Worm (Caenorhabditis elegans) whole organism, young adult: ENCODE data around the gene ZK856.5.

Experiments
- F49E8.2 ChIP-seq: sonication (generic microtip); optimal IDR thresholded peaks from 3 replicates; lab custom pipeline; 2017; ENCODE audit warnings: missing genetic modification characterization, mild to moderate bottlenecking, missing compliant biosample characterization, antibody characterized with exemption, moderate library complexity; ENCODE audit not compliant: insufficient read depth
- athp-1 ChIP-seq: sonication (generic microtip); optimal IDR thresholded peaks from 2 replicates; lab custom pipeline; 2017; ENCODE audit warnings: mild to moderate bottlenecking, missing genetic modification characterization, missing compliant biosample characterization
- bed-1 ChIP-seq: fragments of 200-800 bp; sonication (Bioruptor generic); IDR thresholded peaks from 2 replicates; pipeline ENCODE4 v1.3.6; 2022; ENCODE audit warnings: missing genetic modification reagents, missing genetic modification characterization, missing compliant biosample characterization
- nfya-1 ChIP-seq: sonication (generic microtip); optimal IDR thresholded peaks from 2 replicates; lab custom pipeline; 2017; ENCODE audit warnings: antibody characterized with exemption, missing compliant biosample characterization, missing genetic modification characterization, borderline replicate concordance; ENCODE audit not compliant: insufficient read depth
- pbrm-1 ChIP-seq: fragments of 200-800 bp; sonication (Bioruptor generic); IDR thresholded peaks from 2 replicates; pipeline ENCODE4 v1.3.6; 2022; ENCODE audit warnings: missing genetic modification reagents, missing genetic modification characterization, missing compliant biosample characterization
- sea-2 ChIP-seq: fragments of 200-800 bp; sonication (Bioruptor generic); IDR thresholded peaks from 2 replicates; pipeline ENCODE4 v1.3.6; 2022; ENCODE audit warnings: missing genetic modification characterization, missing compliant biosample characterization
- snpc-3.4 ChIP-seq: sonication (generic microtip); optimal IDR thresholded peaks from 2 replicates; lab custom pipeline; 2017; ENCODE audit warnings: missing genetic modification characterization, mild to moderate bottlenecking, missing compliant biosample characterization, antibody characterized with exemption, moderate library complexity, missing genotype, missing genetic modification reagents

- TF ChIP-seq nfya-1 (no peak), sea-2 (GFP tag; lab: Robert Waterston, UW) (no peak), F49E8.2 (tag; lab: Kevin White, UChicago) (no peak), bed-1 (GFP tag; lab: Robert Waterston, UW) (no peak), athp-1 (tag; lab: Kevin White, UChicago) (no peak), pbrm-1 (GFP tag; lab: Robert Waterston, UW) (no peak), snpc-3.4 (tag; lab: Kevin White, UChicago) (no peak)
These were observed 11.8 kb downstream of the ZK856.5 start for ce11 chrV:10178166-10178565.
